Worm (Caenorhabditis elegans) whole organism, mixed stage, embryonic: ENCODE measurements around the gene bicd-1.
"Not testable (repeated sequence)": the region's sequence is repeated elsewhere in the genome, so short reads cannot be mapped to it uniquely, and the experiment has no call there.

Source experiments
- bed-3 ChIP-seq: fragments of 200-800 bp; sonication (Bioruptor generic); optimal IDR thresholded peaks from 3 replicates; lab custom pipeline; 2018; ENCODE audit warnings: mild to moderate bottlenecking, missing genetic modification characterization, moderate library complexity, missing compliant biosample characterization
- blmp-1 ChIP-seq: fragments of 150-350 bp; optimal IDR thresholded peaks from 2 replicates; lab custom pipeline; 2014; ENCODE audit warnings: missing biosample characterization, missing genetic modification characterization
- ceh-39 ChIP-seq: fragments of 150-350 bp; optimal IDR thresholded peaks from 2 replicates; lab custom pipeline; 2014; ENCODE audit warnings: missing biosample characterization, missing genetic modification characterization
- ceh-43 ChIP-seq: fragments of 200-800 bp; sonication (Bioruptor generic); optimal IDR thresholded peaks from 2 replicates; lab custom pipeline; 2018; ENCODE audit warnings: mild to moderate bottlenecking, missing genetic modification characterization, moderate library complexity, missing compliant biosample characterization
- ceh-83 ChIP-seq: fragments of 200-800 bp; sonication (Bioruptor generic); optimal IDR thresholded peaks from 2 replicates; lab custom pipeline; 2018; ENCODE audit warnings: mild to moderate bottlenecking, missing genetic modification characterization, missing compliant biosample characterization
- ces-1 ChIP-seq: fragments of 150-350 bp; optimal IDR thresholded peaks from 2 replicates; lab custom pipeline; 2014; ENCODE audit warnings: missing biosample characterization, missing genetic modification reagents, missing genetic modification characterization
- cnd-1 ChIP-seq: fragments of 200-800 bp; sonication (Bioruptor generic); optimal IDR thresholded peaks from 2 replicates; lab custom pipeline; 2018; ENCODE audit warnings: mild to moderate bottlenecking, missing genetic modification characterization, missing compliant biosample characterization
- elt-1 ChIP-seq: sonication (generic microtip); optimal IDR thresholded peaks from 2 replicates; lab custom pipeline; 2017; ENCODE audit warnings: missing genetic modification characterization, mild to moderate bottlenecking, missing compliant biosample characterization, antibody characterized with exemption, moderate library complexity, borderline replicate concordance; ENCODE audit not compliant: insufficient read depth
- elt-3 ChIP-seq: fragments of 150-350 bp; optimal IDR thresholded peaks from 2 replicates; lab custom pipeline; 2014; ENCODE audit warnings: missing biosample characterization, missing genetic modification characterization
- flh-1 ChIP-seq: fragments of 200-800 bp; sonication (Bioruptor generic); optimal IDR thresholded peaks from 2 replicates; lab custom pipeline; 2018; ENCODE audit warnings: mild to moderate bottlenecking, missing genetic modification characterization, moderate library complexity, missing compliant biosample characterization
- ham-2 ChIP-seq: fragments of 200-800 bp; sonication (Bioruptor generic); optimal IDR thresholded peaks from 2 replicates; lab custom pipeline; 2018; ENCODE audit warnings: mild to moderate bottlenecking, missing genetic modification characterization, missing compliant biosample characterization
- hlh-1 ChIP-seq: fragments of 150-350 bp; optimal IDR thresholded peaks from 2 replicates; lab custom pipeline; 2014; ENCODE audit warnings: missing biosample characterization, missing genetic modification reagents, missing genetic modification characterization
- lin-13 ChIP-seq: fragments of 150-350 bp; optimal IDR thresholded peaks from 2 replicates; lab custom pipeline; 2014; ENCODE audit warnings: missing biosample characterization, missing genetic modification characterization
- lin-32 ChIP-seq: fragments of 200-800 bp; sonication (Bioruptor generic); optimal IDR thresholded peaks from 2 replicates; lab custom pipeline; 2018; ENCODE audit warnings: mild to moderate bottlenecking, missing genetic modification characterization, missing compliant biosample characterization
- lsy-2 ChIP-seq: fragments of 150-350 bp; optimal IDR thresholded peaks from 2 replicates; lab custom pipeline; 2014; ENCODE audit warnings: missing biosample characterization, missing genetic modification characterization
- mab-5 ChIP-seq: fragments of 150-350 bp; optimal IDR thresholded peaks from 2 replicates; lab custom pipeline; 2014; ENCODE audit warnings: missing biosample characterization, missing genetic modification characterization
- mep-1 ChIP-seq: fragments of 150-350 bp; optimal IDR thresholded peaks from 2 replicates; lab custom pipeline; 2017; ENCODE audit warnings: missing biosample characterization, missing genetic modification reagents, missing genetic modification characterization, inconsistent platforms
- mls-2 ChIP-seq: sonication (generic microtip); optimal IDR thresholded peaks from 2 replicates; lab custom pipeline; 2016; ENCODE audit warnings: mild to moderate bottlenecking, missing genetic modification characterization, moderate library complexity, missing compliant biosample characterization
- nhr-2 ChIP-seq: fragments of 150-350 bp; optimal IDR thresholded peaks from 2 replicates; lab custom pipeline; 2014; ENCODE audit warnings: missing biosample characterization, missing genetic modification characterization
- nhr-28 ChIP-seq: fragments of 150-350 bp; optimal IDR thresholded peaks from 2 replicates; lab custom pipeline; 2014; ENCODE audit warnings: missing biosample characterization, missing genetic modification characterization
- nhr-76 ChIP-seq: sonication (generic microtip); optimal IDR thresholded peaks from 2 replicates; lab custom pipeline; 2017; ENCODE audit warnings: missing biosample characterization, missing genetic modification characterization
- snpc-4 ChIP-seq: fragments of 150-350 bp; optimal IDR thresholded peaks from 2 replicates; lab custom pipeline; 2014; ENCODE audit warnings: missing biosample characterization, missing genetic modification characterization
- sptf-1 ChIP-seq: sonication (generic microtip); optimal IDR thresholded peaks from 2 replicates; lab custom pipeline; 2017; ENCODE audit warnings: mild to moderate bottlenecking, missing genetic modification characterization, moderate library complexity, missing compliant biosample characterization
- unc-120 ChIP-seq: sonication (generic microtip); optimal IDR thresholded peaks from 2 replicates; lab custom pipeline; 2017; ENCODE audit warnings: missing genetic modification characterization, missing compliant biosample characterization; ENCODE audit not compliant: poor library complexity, severe bottlenecking
- unc-62 ChIP-seq: fragments of 150-350 bp; optimal IDR thresholded peaks from 2 replicates; lab custom pipeline; 2014; ENCODE audit warnings: missing biosample characterization, missing genetic modification reagents, missing genetic modification characterization
- ztf-11 ChIP-seq: fragments of 150-350 bp; optimal IDR thresholded peaks from 2 replicates; lab custom pipeline; 2014; ENCODE audit warnings: missing biosample characterization, missing genetic modification characterization

bicd-1 gene

DNA sequence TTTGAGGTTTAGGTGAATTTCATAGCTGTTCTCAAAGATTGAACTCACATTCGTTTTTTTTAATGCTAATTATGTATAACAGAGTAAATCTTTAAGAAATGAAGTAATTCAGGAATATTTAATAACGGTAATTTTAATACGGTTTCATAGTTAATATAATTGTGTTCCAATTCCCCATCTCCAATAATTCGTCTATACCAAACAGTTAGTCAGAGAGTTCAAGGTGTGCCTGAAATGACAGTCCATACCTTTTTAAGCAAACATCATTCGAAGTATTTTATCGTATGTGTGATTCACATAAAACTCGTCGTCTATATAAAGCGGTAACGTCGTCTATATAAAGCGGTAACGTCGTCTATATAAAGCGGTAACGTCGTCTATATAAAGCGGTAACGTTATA is 26.6 kb upstream of the bicd-1 start, which contains the start of gene nspb-5:
nspb-5 (plus strand) TSS at position 301 of the 400 bp plus-strand sequence.
- not testable (repeated sequence) for TF ChIP-seq lin-32 (GFP tag; lab: Kevin White, UChicago); mls-2 (tag; lab: Kevin White, UChicago); nhr-2 (tag; lab: Kevin White, UChicago)

DNA sequence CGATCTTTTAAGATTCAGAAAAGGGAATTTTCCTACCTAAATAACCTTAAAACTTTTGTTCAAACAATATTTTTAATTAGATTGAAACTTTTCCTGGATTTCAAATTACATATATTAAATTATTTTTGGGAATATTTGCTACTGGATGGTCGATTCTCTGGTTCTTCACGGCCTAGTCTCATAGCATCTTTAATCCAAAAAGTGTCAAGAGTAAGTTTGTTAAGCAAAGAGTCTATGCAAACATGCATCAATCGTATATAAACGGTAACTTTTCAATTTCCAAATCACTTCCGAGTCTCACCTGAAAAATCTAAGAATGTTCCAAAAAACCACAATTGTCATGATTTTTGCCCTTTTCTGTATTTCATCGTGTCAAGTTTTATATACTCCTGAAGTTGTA is 25.8 kb upstream of the bicd-1 start, which contains the start of gene nspb-4:
nspb-4 (plus strand) TSS at position 301 of the 400 bp plus-strand sequence.
- TF ChIP-seq flh-1; snpc-4; lin-13 (tag; lab: Kevin White, UChicago): not testable (repeated sequence)

DNA sequence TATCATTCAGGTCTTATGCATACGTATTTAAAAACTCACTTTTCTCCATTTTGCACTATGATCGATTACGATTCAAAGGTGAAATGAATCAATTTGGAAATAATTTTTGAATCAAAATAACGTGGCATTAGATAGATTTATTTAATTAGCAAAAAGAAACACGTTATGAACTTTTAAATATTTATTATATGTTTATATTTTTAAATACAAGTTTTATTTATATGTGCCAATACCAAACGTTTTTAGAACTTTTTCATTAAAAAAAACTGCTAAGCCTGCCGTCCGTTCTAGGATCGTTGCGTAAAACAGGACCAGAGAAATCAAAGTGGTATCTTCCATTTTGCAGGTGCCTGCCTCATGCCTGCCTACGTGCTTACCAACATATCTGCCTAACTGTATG is 25.2 kb upstream of the bicd-1 start, which contains the start of gene F38A5.6:
F38A5.6 (minus strand) TSS at position 101 of the 400 bp plus-strand sequence.
- TF ChIP-seq mep-1 (tag; lab: Kevin White, UChicago) (no peak), ztf-11 (no peak), cnd-1 (tag; lab: Kevin White, UChicago) (no peak), lin-13 (tag; lab: Kevin White, UChicago) (no peak), lin-32 (GFP tag; lab: Kevin White, UChicago) (no peak), nhr-2 (tag; lab: Kevin White, UChicago) (no peak), hlh-1 (no peak), unc-62 (GFP tag; lab: Kevin White, UChicago) (no peak), unc-120 (tag; lab: Kevin White, UChicago) (no peak), ceh-43 (GFP tag; lab: Kevin White, UChicago) (no peak), flh-1 (no peak), ceh-83 (GFP tag; lab: Kevin White, UChicago) (no peak), blmp-1 (tag; lab: Kevin White, UChicago) (no peak), lsy-2 (tag; lab: Kevin White, UChicago) (no peak), nhr-76 (tag; lab: Kevin White, UChicago) (no peak)

DNA sequence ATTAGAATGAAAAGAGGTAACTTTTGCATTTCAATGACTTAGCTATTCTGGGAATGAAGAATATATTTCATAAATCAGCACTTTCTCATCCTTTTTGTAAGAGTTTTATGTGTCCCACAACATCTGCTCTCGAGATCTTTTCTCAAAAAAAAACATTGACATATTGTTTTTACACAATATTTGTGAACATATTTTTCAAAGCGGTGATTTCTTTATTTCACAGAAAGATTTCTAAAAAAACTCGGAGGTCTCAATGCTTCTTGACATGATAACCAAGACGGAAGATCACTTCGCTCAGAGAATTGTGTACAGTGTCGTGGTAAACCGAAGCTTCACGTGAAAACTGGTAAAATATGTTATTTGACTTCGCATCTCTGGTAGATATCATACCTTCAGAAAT is 23.8 kb upstream of the bicd-1 start, which contains the start of gene F38A5.22:
F38A5.22 (minus strand) TSS at position 29 of the 400 bp plus-strand sequence.
- no peak for TF ChIP-seq hlh-1
- no peak for TF ChIP-seq ceh-43 (GFP tag; lab: Kevin White, UChicago)
- TF ChIP-seq sptf-1 = no peak
- no peak for TF ChIP-seq elt-3
- no peak for TF ChIP-seq mep-1 (tag; lab: Kevin White, UChicago)
- TF ChIP-seq mab-5 (tag; lab: Kevin White, UChicago) = no peak
- TF ChIP-seq mls-2 (tag; lab: Kevin White, UChicago) = no peak
- TF ChIP-seq elt-1 (tag; lab: Kevin White, UChicago) = no peak
- no peak for TF ChIP-seq ham-2 (GFP tag; lab: Kevin White, UChicago)
- TF ChIP-seq lin-32 (GFP tag; lab: Kevin White, UChicago) = no peak
- TF ChIP-seq bed-3 (GFP tag; lab: Kevin White, UChicago) = no peak
- no peak for TF ChIP-seq unc-120 (tag; lab: Kevin White, UChicago)
- no peak for TF ChIP-seq ceh-39
- no peak for TF ChIP-seq lsy-2 (tag; lab: Kevin White, UChicago)
- TF ChIP-seq blmp-1 (tag; lab: Kevin White, UChicago) = no peak

DNA sequence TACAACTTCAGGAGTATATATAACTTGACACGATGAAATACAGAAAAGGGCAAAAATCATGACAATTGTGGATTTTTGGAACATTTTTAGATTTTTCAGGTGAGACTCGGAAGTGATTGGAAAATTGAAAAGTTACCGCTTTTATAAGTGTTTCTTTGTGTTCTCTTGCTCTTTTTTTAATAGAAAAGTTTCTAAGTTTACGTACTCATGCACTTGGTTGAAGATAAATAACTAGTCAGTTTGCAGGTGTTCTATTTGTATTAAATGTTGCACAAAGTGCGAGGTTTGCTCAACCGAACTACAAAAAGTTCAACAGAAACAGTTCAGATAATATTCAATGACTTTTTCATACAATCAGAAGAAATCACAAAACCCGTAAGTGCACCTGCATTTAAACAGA is 22.7 kb upstream of the bicd-1 start, which contains the start of gene nspb-3:
nspb-3 (minus strand) TSS at position 101 of the 400 bp plus-strand sequence.
- TF ChIP-seq unc-62 (GFP tag; lab: Kevin White, UChicago); lsy-2 (tag; lab: Kevin White, UChicago); ceh-39: not testable (repeated sequence)

DNA sequence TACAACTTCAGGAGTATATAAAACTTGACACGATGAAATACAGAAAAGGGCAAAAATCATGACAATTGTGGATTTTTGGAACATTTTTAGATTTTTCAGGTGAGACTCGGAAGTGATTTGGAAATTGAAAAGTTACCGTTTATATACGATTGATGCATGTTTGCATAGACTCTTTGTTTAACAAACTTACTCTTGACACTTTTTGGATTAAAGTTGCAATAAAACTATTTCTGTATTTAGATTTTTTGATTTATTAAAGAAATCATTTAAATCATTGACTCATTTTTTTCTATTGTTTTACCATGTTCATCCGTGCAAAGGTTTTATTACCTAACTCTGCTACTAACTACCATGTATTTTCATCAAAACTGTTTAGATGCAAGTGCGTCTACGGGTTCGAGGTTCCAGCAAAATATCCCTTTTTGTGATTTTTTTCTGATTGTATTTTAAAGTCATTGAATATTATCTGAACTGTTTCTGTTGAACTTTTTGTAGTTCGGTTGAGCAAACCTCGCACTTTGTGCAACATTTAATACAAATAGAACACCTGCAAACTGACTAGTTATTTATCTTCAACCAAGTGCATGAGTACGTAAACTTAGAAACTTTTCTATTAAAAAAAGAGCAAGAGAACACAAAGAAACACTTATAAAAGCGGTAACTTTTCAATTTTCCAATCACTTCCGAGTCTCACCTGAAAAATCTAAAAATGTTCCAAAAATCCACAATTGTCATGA is 19.0 kb upstream of the bicd-1 start, which contains the start of the genes nspb-1 and nspb-2:
nspb-1 (minus strand) TSS at position 101 of the 737 bp plus-strand sequence.
nspb-2 (plus strand) TSS at position 687 of the 737 bp plus-strand sequence.
- TF ChIP-seq ces-1; blmp-1 (tag; lab: Kevin White, UChicago); nhr-28 (tag; lab: Kevin White, UChicago): not testable (repeated sequence)
